Worm (Caenorhabditis elegans) whole organism, L3 larva: ENCODE results near the gene T09F5.20.

Experiments used
- R02D3.7 ChIP-seq: fragments of 150-350 bp; optimal IDR thresholded peaks from 2 replicates; lab custom pipeline; 2014; ENCODE audit warnings: missing biosample characterization, missing genetic modification characterization
- ZK546.5 ChIP-seq: sonication (generic microtip); optimal IDR thresholded peaks from 2 replicates; lab custom pipeline; 2017; ENCODE audit warnings: missing biosample characterization, missing genetic modification characterization
- ceh-16 ChIP-seq: sonication (generic microtip); optimal IDR thresholded peaks from 2 replicates; lab custom pipeline; 2017; ENCODE audit warnings: missing biosample characterization, missing genetic modification characterization
- ceh-28 ChIP-seq: fragments of 150-350 bp; optimal IDR thresholded peaks from 2 replicates; lab custom pipeline; 2014; ENCODE audit warnings: missing biosample characterization, missing genetic modification reagents, missing genetic modification characterization
- ceh-82 ChIP-seq: fragments of 150-350 bp; optimal IDR thresholded peaks from 2 replicates; lab custom pipeline; 2014; ENCODE audit warnings: missing biosample characterization, missing genetic modification characterization
- ceh-9 ChIP-seq: sonication (generic microtip); optimal IDR thresholded peaks from 2 replicates; lab custom pipeline; 2018; ENCODE audit warnings: missing biosample characterization, missing genetic modification characterization
- daf-12 ChIP-seq: fragments of 150-350 bp; optimal IDR thresholded peaks from 2 replicates; lab custom pipeline; 2014; ENCODE audit warnings: missing biosample characterization, missing genetic modification reagents, missing genetic modification characterization
- egl-27 ChIP-seq: sonication (generic microtip); optimal IDR thresholded peaks from 4 replicates; lab custom pipeline; 2017; ENCODE audit warnings: missing biosample characterization, missing genetic modification reagents, missing genetic modification characterization
- egl-5 ChIP-seq: fragments of 150-350 bp; optimal IDR thresholded peaks from 2 replicates; lab custom pipeline; 2017; ENCODE audit warnings: missing biosample characterization, missing genetic modification reagents, missing genetic modification characterization, inconsistent platforms
- elt-2 ChIP-seq: sonication (generic microtip); optimal IDR thresholded peaks from 2 replicates; lab custom pipeline; 2016; ENCODE audit warnings: missing genetic modification reagents, mild to moderate bottlenecking, missing genetic modification characterization, missing compliant biosample characterization
- elt-3 ChIP-seq, 3 experiments: fragments of 150-350 bp in 1 of 3; sonication (generic microtip) in 2 of 3; optimal IDR thresholded peaks; 2 replicates in 2 of 3; 4 replicates in 1 of 3; lab custom pipeline; 2014 to 2017; ENCODE audit warnings: missing biosample characterization in 3 of 3, missing genetic modification characterization in 3 of 3
- fkh-10 ChIP-seq: sonication (generic microtip); optimal IDR thresholded peaks from 2 replicates; lab custom pipeline; 2017; ENCODE audit warnings: missing biosample characterization, missing genetic modification reagents, missing genetic modification characterization
- fkh-2 ChIP-seq: fragments of 150-350 bp; optimal IDR thresholded peaks from 2 replicates; lab custom pipeline; 2014; ENCODE audit warnings: missing biosample characterization, missing genetic modification reagents, missing genetic modification characterization
- fos-1 ChIP-seq: fragments of 150-350 bp; optimal IDR thresholded peaks from 2 replicates; lab custom pipeline; 2014; ENCODE audit warnings: missing biosample characterization, missing genetic modification characterization
- jun-1 ChIP-seq: fragments of 150-350 bp; optimal IDR thresholded peaks from 2 replicates; lab custom pipeline; 2014; ENCODE audit warnings: missing biosample characterization, missing genetic modification reagents, missing genetic modification characterization
- lin-15B ChIP-seq: fragments of 150-350 bp; optimal IDR thresholded peaks from 2 replicates; lab custom pipeline; 2014; ENCODE audit warnings: missing biosample characterization, missing genetic modification characterization
- lin-39 ChIP-seq: fragments of 150-350 bp; optimal IDR thresholded peaks from 2 replicates; lab custom pipeline; 2018; ENCODE audit warnings: missing biosample characterization, missing genetic modification reagents, missing genetic modification characterization
- lsy-12 ChIP-seq: sonication (generic microtip); optimal IDR thresholded peaks from 2 replicates; lab custom pipeline; 2016; ENCODE audit warnings: mild to moderate bottlenecking, missing genetic modification characterization, missing compliant biosample characterization
- mdl-1 ChIP-seq: fragments of 150-350 bp; optimal IDR thresholded peaks from 2 replicates; lab custom pipeline; 2014; ENCODE audit warnings: missing biosample characterization, missing genetic modification characterization
- nfya-1 ChIP-seq: sonication (generic microtip); optimal IDR thresholded peaks from 2 replicates; lab custom pipeline; 2017; ENCODE audit warnings: missing genetic modification characterization, mild to moderate bottlenecking, missing compliant biosample characterization, antibody characterized with exemption, moderate library complexity; ENCODE audit not compliant: insufficient read depth
- nhr-23 ChIP-seq: fragments of 150-350 bp; optimal IDR thresholded peaks from 2 replicates; lab custom pipeline; 2014; ENCODE audit warnings: missing biosample characterization, missing genetic modification reagents, missing genetic modification characterization
- nhr-237 ChIP-seq: fragments of 150-350 bp; optimal IDR thresholded peaks from 2 replicates; lab custom pipeline; 2014; ENCODE audit warnings: missing biosample characterization, missing genetic modification characterization
- nhr-25 ChIP-seq: sonication (generic microtip); optimal IDR thresholded peaks from 2 replicates; lab custom pipeline; 2017; ENCODE audit warnings: missing biosample characterization, missing genetic modification characterization
- nhr-28 ChIP-seq: fragments of 150-350 bp; optimal IDR thresholded peaks from 2 replicates; lab custom pipeline; 2014; ENCODE audit warnings: missing biosample characterization, missing genetic modification characterization
- nhr-67 ChIP-seq: fragments of 150-350 bp; optimal IDR thresholded peaks from 2 replicates; lab custom pipeline; 2014; ENCODE audit warnings: missing biosample characterization, missing genetic modification characterization
- pha-4 ChIP-seq: fragments of 150-350 bp; optimal IDR thresholded peaks from 2 replicates; lab custom pipeline; 2014; ENCODE audit warnings: missing biosample characterization, missing genetic modification reagents, missing genetic modification characterization
- pqm-1 ChIP-seq: fragments of 150-350 bp; optimal IDR thresholded peaks from 2 replicates; lab custom pipeline; 2017; ENCODE audit warnings: missing biosample characterization, missing genetic modification characterization, inconsistent platforms
- skn-1 ChIP-seq: fragments of 150-350 bp; optimal IDR thresholded peaks from 2 replicates; lab custom pipeline; 2014; ENCODE audit warnings: missing biosample characterization, missing genetic modification characterization
- snpc-4 ChIP-seq: fragments of 150-350 bp; optimal IDR thresholded peaks from 2 replicates; lab custom pipeline; 2014; ENCODE audit warnings: missing biosample characterization, missing genetic modification characterization
- unc-39 ChIP-seq: sonication (generic microtip); optimal IDR thresholded peaks from 4 replicates; lab custom pipeline; 2017; ENCODE audit warnings: missing biosample characterization, missing genetic modification characterization
- unc-62 ChIP-seq: fragments of 150-350 bp; sonication (generic microtip); optimal IDR thresholded peaks from 4 replicates; lab custom pipeline; 2014; ENCODE audit warnings: missing biosample characterization, missing genetic modification reagents, missing genetic modification characterization
- zag-1 ChIP-seq: fragments of 150-350 bp; optimal IDR thresholded peaks from 2 replicates; lab custom pipeline; 2014; ENCODE audit warnings: missing biosample characterization, missing genetic modification characterization
- ztf-4 ChIP-seq: fragments of 150-350 bp; optimal IDR thresholded peaks from 2 replicates; lab custom pipeline; 2014; ENCODE audit warnings: missing biosample characterization, missing genetic modification characterization

Gene T09F5.20

ce11 chrV:15140247-15140646 is 7.4 kb downstream of the T09F5.20 start, which contains the start of gene K08F9.3:
Gene K08F9.3 (plus strand): TSS chrV:15140547.
- TF ChIP-seq daf-12 (tag; lab: Kevin White, UChicago) = no peak
- no peak for TF ChIP-seq jun-1 (tag; lab: Kevin White, UChicago)
- no peak for TF ChIP-seq elt-3 (tag; optimal IDR thresholded peaks at IDR 0.05; lab: Kevin White, UChicago)
- TF ChIP-seq unc-62 = no peak
- TF ChIP-seq nhr-25 (tag; lab: Kevin White, UChicago) = no peak
- TF ChIP-seq lin-15B (tag; lab: Kevin White, UChicago) = no peak
- no peak for TF ChIP-seq lin-39 (tag; lab: Kevin White, UChicago)
- TF ChIP-seq ztf-4 (tag; lab: Kevin White, UChicago) = no peak
- TF ChIP-seq zag-1 (tag; lab: Kevin White, UChicago) = no peak
- TF ChIP-seq elt-2 (tag; lab: Kevin White, UChicago) = no peak
- TF ChIP-seq egl-5 (tag; lab: Kevin White, UChicago) = no peak
- TF ChIP-seq pqm-1 = no peak
- TF ChIP-seq ceh-9 (tag; lab: Kevin White, UChicago) = no peak
- no peak for TF ChIP-seq ceh-16 (tag; lab: Kevin White, UChicago)
- no peak for TF ChIP-seq nhr-237 (tag; lab: Kevin White, UChicago)

ce11 chrV:15139811-15140210 is 7.9 kb downstream of the T09F5.20 start:
- TF ChIP-seq egl-27 = no peak
- peak; percentile 53 for TF ChIP-seq elt-2 (tag; lab: Kevin White, UChicago)
- TF ChIP-seq pha-4 (tag; lab: Kevin White, UChicago) = peak; percentile 60
- peak; percentile 53 for TF ChIP-seq pqm-1
- no peak for TF ChIP-seq egl-5 (tag; lab: Kevin White, UChicago)
- TF ChIP-seq ceh-16 (tag; lab: Kevin White, UChicago) = no peak
- no peak for TF ChIP-seq ZK546.5

ce11 chrV:15136772-15137171 is 10.9 kb downstream of the T09F5.20 start, which contains the start of gene aipl-1:
Gene aipl-1 (minus strand): TSS chrV:15136801.
- TF ChIP-seq ceh-82 (tag; lab: Kevin White, UChicago) = peak; percentile 34
- peak; percentile 95 for TF ChIP-seq pha-4 (tag; lab: Kevin White, UChicago)
- peak in 1 of 3 experiments; percentile 66 for TF ChIP-seq elt-3 (tag; optimal IDR thresholded peaks at IDR 0.05; lab: Kevin White, UChicago)
- TF ChIP-seq elt-2 (tag; lab: Kevin White, UChicago) = peak; percentile 43
- no peak for TF ChIP-seq unc-39 (tag; lab: Kevin White, UChicago)
- peak; percentile 75 for TF ChIP-seq nhr-23
- peak; percentile 53 for TF ChIP-seq lin-39 (tag; lab: Kevin White, UChicago)
- TF ChIP-seq jun-1 (tag; lab: Kevin White, UChicago) = peak; percentile 39
- TF ChIP-seq nfya-1 = peak; percentile 84
- TF ChIP-seq nhr-237 (tag; lab: Kevin White, UChicago) = no peak
- TF ChIP-seq fkh-2 (tag; lab: Kevin White, UChicago) = no peak
- peak; percentile 21 for TF ChIP-seq egl-5 (tag; lab: Kevin White, UChicago)
- TF ChIP-seq pqm-1 = peak; percentile 74
- TF ChIP-seq lin-15B (tag; lab: Kevin White, UChicago) = peak; percentile 94
- TF ChIP-seq snpc-4 (tag; lab: Kevin White, UChicago) = peak; percentile 79
- no peak for TF ChIP-seq mdl-1
- TF ChIP-seq nhr-25 (tag; lab: Kevin White, UChicago) = peak; percentile 66
- no peak for TF ChIP-seq zag-1 (tag; lab: Kevin White, UChicago)
- TF ChIP-seq lsy-12 (tag; lab: Kevin White, UChicago) = no peak
- peak; percentile 42 for TF ChIP-seq ceh-28 (tag; lab: Kevin White, UChicago)
- TF ChIP-seq skn-1 = peak; percentile 9
- peak; percentile 60 for TF ChIP-seq fkh-10 (GFP tag; lab: Kevin White, UChicago)
- no peak for TF ChIP-seq ceh-16 (tag; lab: Kevin White, UChicago)
- peak; percentile 69 for TF ChIP-seq R02D3.7 (tag; lab: Kevin White, UChicago)

- no peak for TF ChIP-seq fos-1 (tag; lab: Kevin White, UChicago)
- peak; percentile 62 for TF ChIP-seq elt-2 (tag; lab: Kevin White, UChicago)
- peak; percentile 47 for TF ChIP-seq pqm-1
- no peak for TF ChIP-seq nhr-67 (tag; lab: Kevin White, UChicago)
Observed at ce11 chrV:15133812-15134211, 13.9 kb downstream of the T09F5.20 start.

ce11 chrV:15132423-15132822 is 15.3 kb downstream of the T09F5.20 start, which contains the start of gene str-171:
Gene str-171 (minus strand): TSS chrV:15132523.
- TF ChIP-seq ceh-28 (tag; lab: Kevin White, UChicago) (no peak), nhr-28 (tag; lab: Kevin White, UChicago) (no peak), zag-1 (tag; lab: Kevin White, UChicago) (no peak)
